Worm (Caenorhabditis elegans) whole organism, L1 larva: ENCODE results near the gene swt-1.

ENCODE experiments used
- C04F5.9 ChIP-seq: sonication (generic microtip); optimal IDR thresholded peaks from 2 replicates; lab custom pipeline; 2016; ENCODE audit warnings: missing genetic modification characterization, missing compliant biosample characterization
- C34B4.2 ChIP-seq: sonication (generic microtip); optimal IDR thresholded peaks from 2 replicates; lab custom pipeline; 2017; ENCODE audit warnings: mild to moderate bottlenecking, missing genetic modification characterization, missing compliant biosample characterization
- alr-1 ChIP-seq: fragments of 200-800 bp; sonication (Bioruptor generic); optimal IDR thresholded peaks from 2 replicates; lab custom pipeline; 2018; ENCODE audit warnings: borderline replicate concordance, mild to moderate bottlenecking, missing genetic modification characterization, missing compliant biosample characterization
- ama-1 ChIP-seq: fragments of 150-350 bp; optimal IDR thresholded peaks from 2 replicates; lab custom pipeline; 2014
- ceh-8 ChIP-seq: fragments of 200-800 bp; sonication (Bioruptor generic); optimal IDR thresholded peaks from 2 replicates; lab custom pipeline; 2018; ENCODE audit warnings: mild to moderate bottlenecking, missing genetic modification characterization, moderate library complexity, missing compliant biosample characterization
- ceh-82 ChIP-seq, 3 experiments: fragments of 150-350 bp in 1 of 3; sonication (generic microtip) in 2 of 3; optimal IDR thresholded peaks; 2 replicates each; lab custom pipeline; 2014 to 2017; ENCODE audit warnings: missing biosample characterization in 3 of 3, missing genetic modification characterization in 3 of 3
- ceh-90 ChIP-seq: sonication (generic microtip); optimal IDR thresholded peaks from 2 replicates; lab custom pipeline; 2016; ENCODE audit warnings: missing genetic modification characterization, missing compliant biosample characterization
- dpl-1 ChIP-seq, 3 experiments: fragments of 150-350 bp in 2 of 3; sonication (generic microtip) in 1 of 3; optimal IDR thresholded peaks; 2 replicates each; lab custom pipeline; 2014 to 2017; ENCODE audit warnings: missing biosample characterization in 3 of 3, missing genetic modification characterization in 3 of 3, missing genetic modification reagents in 3 of 3
- efl-1 ChIP-seq, 4 experiments: fragments of 150-350 bp; optimal IDR thresholded peaks in 3 of 4; peaks in 1 of 4; 1 replicate in 1 of 4; 2 replicates in 3 of 4; lab custom pipeline; 2014; ENCODE audit warnings: missing biosample characterization in 2 of 4, missing genetic modification characterization in 2 of 4, missing genetic modification reagents in 2 of 4
- egl-27 ChIP-seq, 2 experiments: fragments of 150-350 bp in 1 of 2; sonication (generic microtip); optimal IDR thresholded peaks; 3 replicates each; lab custom pipeline; 2017 to 2018; ENCODE audit warnings: missing biosample characterization in 2 of 2, missing genetic modification characterization in 2 of 2, missing genetic modification reagents in 2 of 2
- elt-2 ChIP-seq: sonication (generic microtip); optimal IDR thresholded peaks from 2 replicates; lab custom pipeline; 2016; ENCODE audit warnings: missing genetic modification characterization, mild to moderate bottlenecking, inconsistent platforms, missing compliant biosample characterization, missing genetic modification reagents
- grh-1 ChIP-seq: fragments of 200-800 bp; sonication (Bioruptor generic); IDR thresholded peaks from 2 replicates; pipeline ENCODE4 v1.3.6; 2022; ENCODE audit warnings: missing genetic modification reagents, missing genetic modification characterization, missing compliant biosample characterization
- hlh-4 ChIP-seq: sonication (generic microtip); optimal IDR thresholded peaks from 2 replicates; lab custom pipeline; 2016; ENCODE audit warnings: mild to moderate bottlenecking, missing genetic modification characterization, missing compliant biosample characterization
- hpl-2 ChIP-seq: fragments of 150-350 bp; optimal IDR thresholded peaks from 2 replicates; lab custom pipeline; 2014; ENCODE audit warnings: missing biosample characterization, missing genetic modification reagents, missing genetic modification characterization
- isw-1 ChIP-seq: fragments of 200-800 bp; sonication (Bioruptor generic); IDR thresholded peaks from 2 replicates; pipeline ENCODE4 v1.3.6; 2022; ENCODE audit warnings: missing genetic modification characterization, missing compliant biosample characterization
- jun-1 ChIP-seq: fragments of 150-350 bp; optimal IDR thresholded peaks from 2 replicates; lab custom pipeline; 2014; ENCODE audit warnings: missing biosample characterization, missing genetic modification reagents, missing genetic modification characterization
- lin-13 ChIP-seq: fragments of 150-350 bp; optimal IDR thresholded peaks from 2 replicates; lab custom pipeline; 2014; ENCODE audit warnings: missing biosample characterization, missing genetic modification reagents, missing genetic modification characterization
- lin-14 ChIP-seq: fragments of 200-800 bp; sonication (Bioruptor generic); optimal IDR thresholded peaks from 2 replicates; lab custom pipeline; 2018; ENCODE audit warnings: mild to moderate bottlenecking, missing genetic modification characterization, moderate library complexity, missing compliant biosample characterization
- lin-15B ChIP-seq: fragments of 150-350 bp; sonication (generic microtip); optimal IDR thresholded peaks from 3 replicates; lab custom pipeline; 2014; ENCODE audit warnings: missing biosample characterization, missing genetic modification characterization
- lin-35 ChIP-seq, 2 experiments: fragments of 150-350 bp; optimal IDR thresholded peaks; 2 replicates each; lab custom pipeline; 2014; ENCODE audit warnings: missing biosample characterization in 2 of 2, missing genetic modification characterization in 2 of 2, missing genetic modification reagents in 2 of 2
- lin-39 ChIP-seq: fragments of 150-350 bp; optimal IDR thresholded peaks from 2 replicates; lab custom pipeline; 2014; ENCODE audit warnings: missing biosample characterization, missing genetic modification reagents, missing genetic modification characterization
- lir-3 ChIP-seq: sonication (generic microtip); optimal IDR thresholded peaks from 2 replicates; lab custom pipeline; 2016; ENCODE audit warnings: mild to moderate bottlenecking, missing genetic modification characterization, moderate library complexity, missing compliant biosample characterization; ENCODE audit not compliant: poor library complexity
- mdl-1 ChIP-seq, 2 experiments: fragments of 150-350 bp; optimal IDR thresholded peaks; 2 replicates each; lab custom pipeline; 2014 to 2017; ENCODE audit warnings: missing biosample characterization in 2 of 2, missing genetic modification characterization in 2 of 2, inconsistent platforms in 1 of 2
- nhr-11 ChIP-seq: fragments of 150-350 bp; optimal IDR thresholded peaks from 2 replicates; lab custom pipeline; 2014; ENCODE audit warnings: missing biosample characterization, missing genetic modification characterization
- nhr-12 ChIP-seq: sonication (generic microtip); optimal IDR thresholded peaks from 2 replicates; lab custom pipeline; 2017; ENCODE audit warnings: missing biosample characterization, missing genetic modification characterization
- nhr-19 ChIP-seq: fragments of 200-800 bp; sonication (Bioruptor generic); conservative IDR thresholded peaks from 2 replicates; pipeline ENCODE4 v1.3.6; 2022; ENCODE audit warnings: missing genetic modification characterization, missing compliant biosample characterization
- nhr-20 ChIP-seq: sonication (generic microtip); optimal IDR thresholded peaks from 2 replicates; lab custom pipeline; 2016; ENCODE audit warnings: mild to moderate bottlenecking, missing genetic modification characterization, missing compliant biosample characterization
- nhr-47 ChIP-seq: sonication (generic microtip); optimal IDR thresholded peaks from 2 replicates; lab custom pipeline; 2016; ENCODE audit warnings: mild to moderate bottlenecking, missing genetic modification characterization, moderate library complexity, missing compliant biosample characterization
- nhr-71 ChIP-seq: sonication (generic microtip); optimal IDR thresholded peaks from 2 replicates; lab custom pipeline; 2016; ENCODE audit warnings: mild to moderate bottlenecking, missing genetic modification characterization, moderate library complexity, missing compliant biosample characterization
- nhr-76 ChIP-seq: sonication (generic microtip); optimal IDR thresholded peaks from 2 replicates; lab custom pipeline; 2017; ENCODE audit warnings: missing biosample characterization, missing genetic modification characterization
- nhr-77 ChIP-seq: fragments of 150-350 bp; optimal IDR thresholded peaks from 2 replicates; lab custom pipeline; 2014; ENCODE audit warnings: missing biosample characterization, missing genetic modification characterization
- nhr-85 ChIP-seq: sonication (generic microtip); peaks from one replicate; lab custom pipeline; 2016; ENCODE audit warnings: missing genetic modification characterization, inconsistent platforms, missing compliant biosample characterization
- nhr-90 ChIP-seq: sonication (generic microtip); optimal IDR thresholded peaks from 2 replicates; lab custom pipeline; 2016; ENCODE audit warnings: mild to moderate bottlenecking, missing genetic modification characterization, missing compliant biosample characterization; ENCODE audit not compliant: poor library complexity
- pag-3 ChIP-seq: sonication (generic microtip); optimal IDR thresholded peaks from 2 replicates; lab custom pipeline; 2017; ENCODE audit warnings: missing genetic modification characterization, mild to moderate bottlenecking, missing compliant biosample characterization, antibody characterized with exemption, borderline replicate concordance; ENCODE audit not compliant: insufficient read depth
- pax-3 ChIP-seq: fragments of 200-800 bp; sonication (Bioruptor generic); optimal IDR thresholded peaks from 2 replicates; lab custom pipeline; 2018; ENCODE audit warnings: mild to moderate bottlenecking, missing genetic modification characterization, moderate library complexity, missing compliant biosample characterization
- pqm-1 ChIP-seq: sonication (generic microtip); optimal IDR thresholded peaks from 3 replicates; lab custom pipeline; 2017; ENCODE audit warnings: missing biosample characterization, missing genetic modification characterization
- rnt-1 ChIP-seq: sonication (generic microtip); optimal IDR thresholded peaks from 2 replicates; lab custom pipeline; 2016; ENCODE audit warnings: mild to moderate bottlenecking, missing genetic modification characterization, moderate library complexity, missing compliant biosample characterization
- skn-1 ChIP-seq: fragments of 150-350 bp; optimal IDR thresholded peaks from 2 replicates; lab custom pipeline; 2014; ENCODE audit warnings: missing biosample characterization, missing genetic modification characterization
- snu-23 ChIP-seq: sonication (generic microtip); optimal IDR thresholded peaks from 2 replicates; lab custom pipeline; 2016; ENCODE audit warnings: missing genetic modification characterization, missing compliant biosample characterization
- sox-4 ChIP-seq: sonication (generic microtip); optimal IDR thresholded peaks from 2 replicates; lab custom pipeline; 2016; ENCODE audit warnings: missing genetic modification characterization, missing compliant biosample characterization
- sup-37 ChIP-seq: fragments of 200-800 bp; sonication (Bioruptor generic); optimal IDR thresholded peaks from 2 replicates; lab custom pipeline; 2018; ENCODE audit warnings: mild to moderate bottlenecking, missing genetic modification characterization, missing compliant biosample characterization
- tbx-2 ChIP-seq: sonication (generic microtip); optimal IDR thresholded peaks from 2 replicates; lab custom pipeline; 2016; ENCODE audit warnings: missing genetic modification characterization, missing compliant biosample characterization
- unc-130 ChIP-seq: fragments of 150-350 bp; optimal IDR thresholded peaks from 2 replicates; lab custom pipeline; 2017; ENCODE audit warnings: missing biosample characterization, missing genetic modification characterization, inconsistent platforms
- unc-98 ChIP-seq: fragments of 200-800 bp; sonication (Bioruptor generic); IDR thresholded peaks from 2 replicates; pipeline ENCODE4 v1.3.6; 2022; ENCODE audit warnings: missing genetic modification characterization, missing compliant biosample characterization
- zag-1 ChIP-seq: fragments of 150-350 bp; optimal IDR thresholded peaks from 2 replicates; lab custom pipeline; 2014; ENCODE audit warnings: missing biosample characterization, missing genetic modification characterization
- zip-4 ChIP-seq: fragments of 200-800 bp; sonication (Bioruptor generic); optimal IDR thresholded peaks from 2 replicates; lab custom pipeline; 2018; ENCODE audit warnings: mild to moderate bottlenecking, missing genetic modification characterization, moderate library complexity, missing compliant biosample characterization

swt-1 gene

DNA sequence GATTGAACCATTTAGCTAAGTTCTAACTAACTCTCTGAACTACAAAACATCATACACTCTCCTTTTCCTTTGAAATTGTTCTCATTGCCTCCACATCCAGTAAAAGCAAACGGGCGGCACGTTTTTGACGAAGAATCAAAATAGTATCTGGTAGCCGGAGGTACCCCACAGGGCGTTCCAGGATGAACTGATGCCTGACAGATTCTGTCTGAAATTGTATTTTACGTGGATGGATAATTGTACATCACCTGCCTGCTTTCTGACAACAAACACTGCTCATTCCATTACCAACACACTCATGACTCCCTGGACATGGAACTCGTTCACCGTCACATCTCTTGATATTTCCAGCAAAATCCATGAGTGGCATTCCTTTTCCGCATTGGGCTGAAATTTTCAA, 16.9 kb upstream of the swt-1 start:
- TF ChIP-seq grh-1 (GFP tag; lab: Robert Waterston, UW) (no peak), efl-1 (optimal IDR thresholded peaks at IDR 0.05; lab: Kevin White, UChicago) (no peak), efl-1 (GFP tag; optimal IDR thresholded peaks at IDR 0.05 in 1 of 2; lab: Kevin White, UChicago) (peak in 1 of 2 experiments; percentile 71)

DNA sequence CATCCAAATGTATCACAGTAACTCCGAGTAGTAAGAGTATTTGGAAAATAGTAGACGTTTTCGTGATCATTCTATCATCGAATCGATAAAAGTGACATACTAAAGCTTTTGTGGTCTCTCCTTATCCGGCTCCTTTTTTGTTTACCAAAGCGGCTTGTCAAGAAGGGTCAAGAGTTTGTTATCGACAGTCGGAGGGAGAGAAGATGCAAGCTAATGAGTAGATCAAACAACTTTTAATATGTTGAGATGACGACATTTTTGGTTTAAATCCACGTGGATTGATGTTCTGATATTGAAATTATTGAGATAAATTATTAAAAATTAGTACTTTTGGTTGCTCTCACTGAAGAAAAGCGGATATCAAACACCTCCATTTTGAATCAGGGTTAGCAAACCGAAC, 15.9 kb upstream of the swt-1 start, which contains the start of gene T21D12.7:
TSS of gene T21D12.7 (minus strand) at position 101 of the 400 bp plus-strand sequence.
- no peak for TF ChIP-seq isw-1 (GFP tag; lab: Robert Waterston, UW)
- no peak for TF ChIP-seq zip-4 (GFP tag; lab: Kevin White, UChicago)
- no peak for TF ChIP-seq nhr-85 (tag; lab: Kevin White, UChicago)
- no peak for TF ChIP-seq pag-3 (tag; lab: Kevin White, UChicago)
- TF ChIP-seq sox-4 (tag; lab: Kevin White, UChicago), result no peak
- TF ChIP-seq efl-1 (optimal IDR thresholded peaks at IDR 0.05; lab: Kevin White, UChicago), result no peak
- TF ChIP-seq efl-1 (GFP tag; optimal IDR thresholded peaks at IDR 0.05 in 1 of 2; lab: Kevin White, UChicago), result no peak

DNA sequence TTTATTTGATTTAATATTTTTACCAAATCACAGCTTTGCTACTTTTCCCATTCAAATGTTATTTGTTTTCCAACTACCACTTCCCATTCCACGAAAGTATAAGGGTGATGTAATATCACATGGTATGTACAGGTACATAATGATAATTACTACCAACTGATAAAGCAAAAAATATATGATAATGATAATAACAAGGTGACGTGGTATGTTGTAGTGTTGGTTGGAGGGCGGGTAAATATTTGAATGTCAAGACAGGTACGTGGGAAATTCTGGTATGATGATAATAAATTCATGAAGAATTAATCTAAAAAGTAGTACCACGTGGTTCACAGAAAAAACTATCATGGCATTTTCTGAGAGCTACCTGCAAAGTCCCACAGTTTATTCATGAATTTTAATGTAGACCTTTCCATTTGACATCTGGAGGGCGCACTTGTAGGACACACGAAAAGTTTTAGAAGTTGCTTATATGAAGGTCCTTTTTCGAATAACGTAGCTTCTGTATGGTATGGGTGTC, 15.4 kb upstream of the swt-1 start:
- TF ChIP-seq nhr-12 (tag; lab: Kevin White, UChicago), result no peak
- no peak for TF ChIP-seq mdl-1 (tag; optimal IDR thresholded peaks at IDR 0.05; lab: Kevin White, UChicago)
- no peak for TF ChIP-seq lin-13 (GFP tag; lab: Kevin White, UChicago)
- no peak for TF ChIP-seq alr-1 (tag; lab: Kevin White, UChicago)
- no peak for TF ChIP-seq efl-1 (optimal IDR thresholded peaks at IDR 0.05; lab: Kevin White, UChicago)
- TF ChIP-seq efl-1 (GFP tag; optimal IDR thresholded peaks at IDR 0.05 in 1 of 2; lab: Kevin White, UChicago), result peak in 1 of 2 experiments; percentile 90
- TF ChIP-seq ama-1 (lab: Kevin White, UChicago), result peak; percentile 20
- peak; percentile 78 for TF ChIP-seq nhr-90
- no peak for TF ChIP-seq nhr-11 (tag; lab: Kevin White, UChicago)
- no peak for TF ChIP-seq skn-1 (tag; lab: Kevin White, UChicago)
- TF ChIP-seq zag-1 (tag; lab: Kevin White, UChicago), result no peak
- no peak for TF ChIP-seq ceh-8 (GFP tag; lab: Kevin White, UChicago)
- no peak for TF ChIP-seq pax-3 (tag; lab: Kevin White, UChicago)
- TF ChIP-seq sup-37 (GFP tag; lab: Kevin White, UChicago), result no peak
- TF ChIP-seq nhr-19, result peak; percentile 28; the same call in 1 of the 2 replicates
- TF ChIP-seq snu-23 (GFP tag; lab: Kevin White, UChicago), result peak; percentile 48
- no peak for TF ChIP-seq rnt-1 (tag; lab: Kevin White, UChicago)
- TF ChIP-seq lin-14 (GFP tag; lab: Kevin White, UChicago), result no peak
- TF ChIP-seq ceh-82 (tag; optimal IDR thresholded peaks at IDR 0.05; lab: Kevin White, UChicago), result no peak
- no peak for TF ChIP-seq C34B4.2
- peak; percentile 96 for TF ChIP-seq pqm-1 (tag; lab: Kevin White, UChicago)
- no peak for TF ChIP-seq egl-27 (tag; optimal IDR thresholded peaks at IDR 0.05; lab: Kevin White, UChicago)
- TF ChIP-seq unc-98 (GFP tag; lab: Robert Waterston, UW), result no peak
- TF ChIP-seq grh-1 (GFP tag; lab: Robert Waterston, UW), result no peak
- no peak for TF ChIP-seq lin-39 (tag; lab: Kevin White, UChicago)
- peak; percentile 9 for TF ChIP-seq tbx-2 (tag; lab: Kevin White, UChicago)
- TF ChIP-seq unc-130, result no peak
- no peak for TF ChIP-seq nhr-76 (tag; lab: Kevin White, UChicago)
- TF ChIP-seq ceh-90 (tag; lab: Kevin White, UChicago), result no peak
- no peak for TF ChIP-seq hlh-4 (tag; lab: Kevin White, UChicago)
- TF ChIP-seq lin-35 (GFP tag; optimal IDR thresholded peaks at IDR 0.05; lab: Kevin White, UChicago), result peak in 1 of 2 experiments; percentile 26
- TF ChIP-seq lin-15B (tag; lab: Kevin White, UChicago), result no peak
- TF ChIP-seq C04F5.9 (tag; lab: Kevin White, UChicago), result no peak
- TF ChIP-seq nhr-47 (tag; lab: Kevin White, UChicago), result peak; percentile 22
- TF ChIP-seq hpl-2 (GFP tag; lab: Kevin White, UChicago), result peak; percentile 25
- TF ChIP-seq lir-3 (tag; lab: Kevin White, UChicago), result peak; percentile 23
- TF ChIP-seq nhr-77 (tag; lab: Kevin White, UChicago), result no peak
- peak; percentile 96 for TF ChIP-seq elt-2 (tag; lab: Kevin White, UChicago)
- TF ChIP-seq nhr-71, result peak; percentile 50
- no peak for TF ChIP-seq sox-4 (tag; lab: Kevin White, UChicago)
- peak; percentile 76 for TF ChIP-seq jun-1 (tag; lab: Kevin White, UChicago)
- TF ChIP-seq dpl-1 (GFP tag; optimal IDR thresholded peaks at IDR 0.05; lab: Kevin White, UChicago), result no peak
- TF ChIP-seq nhr-20 (tag; lab: Kevin White, UChicago), result peak; percentile 49
